Fruit fly (Drosophila melanogaster): ENCODE data around the gene CG14966.

DNA sequence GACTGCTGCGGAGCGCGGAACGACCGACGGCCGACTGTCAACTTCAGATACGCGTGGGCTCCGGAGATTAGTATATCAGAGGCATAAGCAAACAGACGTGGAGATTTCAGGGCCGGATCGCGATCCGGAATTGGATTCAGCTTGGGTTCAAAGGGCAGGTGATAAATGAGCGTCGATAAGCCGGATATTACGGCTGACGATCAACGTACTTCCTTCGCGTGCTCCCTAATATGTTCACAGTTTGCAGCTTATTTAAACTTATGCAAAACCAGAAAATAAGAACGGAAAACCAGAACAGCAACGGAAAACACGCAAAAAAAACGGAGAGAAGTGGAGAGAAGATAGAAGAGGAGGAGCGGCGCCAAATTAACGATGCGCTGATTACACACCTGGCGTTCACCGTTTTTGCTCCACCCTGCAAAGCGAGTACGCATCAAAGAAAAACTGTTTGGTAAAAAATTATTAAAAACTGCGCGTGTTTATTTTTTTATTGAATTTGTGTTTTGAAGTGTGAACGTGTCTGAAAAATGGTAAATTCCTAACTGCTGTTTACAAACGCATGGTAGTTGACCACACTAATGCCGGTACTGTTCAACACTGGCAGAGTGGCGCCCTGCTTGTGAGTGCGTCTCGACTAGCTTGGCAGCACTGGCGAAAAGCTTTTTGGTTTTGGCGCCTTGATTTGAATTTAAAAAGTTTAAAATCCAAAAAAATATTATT is 41.8 kb upstream of the CG14966 start, which contains the start of gene CG17746:
- TF ChIP-seq psq (optimal IDR thresholded peaks at IDR 0.05): no peak
- TF ChIP-seq Myc (optimal IDR thresholded peaks at IDR 0.05): no peak
- TF ChIP-seq Sin3A (optimal IDR thresholded peaks at IDR 0.05): no peak
- no peak for TF ChIP-seq insv (optimal IDR thresholded peaks at IDR 0.05)
- no peak for TF ChIP-seq h (optimal IDR thresholded peaks at IDR 0.05)
